Worm (Caenorhabditis elegans): ENCODE measurements around the gene F09E5.7.

ce11 chrII:5320205-5320951, 31.5 kb upstream of the F09E5.7 start:
- no peak for TF ChIP-seq rpc-1 (optimal IDR thresholded peaks at IDR 0.05)
- TF ChIP-seq rpc-1 (tag; optimal IDR thresholded peaks at IDR 0.05), result no peak
- no peak for TF ChIP-seq athp-1 (tag; optimal IDR thresholded peaks at IDR 0.05)
- no peak for TF ChIP-seq nhr-179 (tag; optimal IDR thresholded peaks at IDR 0.05)
